Fruit fly (Drosophila melanogaster) whole organism, pupa: ENCODE results near the gene Prps.

ENCODE experiments used
- CG10348 ChIP-seq: fragments of 200-800 bp; sonication (Bioruptor generic); IDR thresholded peaks from 2 replicates; pipeline ENCODE4 v1.3.6; 2022; ENCODE audit warnings: missing biosample characterization, missing genetic modification characterization
- CG13204 ChIP-seq: fragments of 200-800 bp; sonication (Bioruptor generic); optimal IDR thresholded peaks from 2 replicates; lab custom pipeline; 2018; ENCODE audit warnings: missing biosample characterization, mild to moderate bottlenecking, missing genetic modification characterization, moderate library complexity
- CG15710 ChIP-seq: fragments of 200-800 bp; sonication (Bioruptor generic); optimal IDR thresholded peaks from 2 replicates; lab custom pipeline; 2018; ENCODE audit warnings: missing biosample characterization, mild to moderate bottlenecking, missing genetic modification characterization, moderate library complexity
- CG17806 ChIP-seq: fragments of 200-800 bp; sonication (Bioruptor generic); optimal IDR thresholded peaks from 2 replicates; lab custom pipeline; 2018; ENCODE audit warnings: missing biosample characterization, mild to moderate bottlenecking, missing genetic modification characterization, moderate library complexity
- CG34367 ChIP-seq: fragments of 200-800 bp; sonication (Bioruptor generic); optimal IDR thresholded peaks from 2 replicates; lab custom pipeline; 2018; ENCODE audit warnings: missing biosample characterization, mild to moderate bottlenecking, missing genetic modification characterization
- CG8159 ChIP-seq: fragments of 200-800 bp; sonication (Bioruptor generic); optimal IDR thresholded peaks from 3 replicates; lab custom pipeline; 2018; ENCODE audit warnings: missing biosample characterization, mild to moderate bottlenecking, missing genetic modification characterization, moderate library complexity
- CG9948 ChIP-seq: fragments of 200-800 bp; sonication (Bioruptor generic); optimal IDR thresholded peaks from 2 replicates; lab custom pipeline; 2018; ENCODE audit warnings: missing biosample characterization, mild to moderate bottlenecking, missing genetic modification characterization, moderate library complexity
- EcR ChIP-seq: fragments of 200-800 bp; sonication (Bioruptor generic); optimal IDR thresholded peaks from 3 replicates; lab custom pipeline; 2019; ENCODE audit warnings: missing biosample characterization, missing genetic modification characterization, mild to moderate bottlenecking, moderate library complexity, missing genetic modification reagents
- Ets98B ChIP-seq: fragments of 200-800 bp; sonication (Bioruptor generic); IDR thresholded peaks from 2 replicates; pipeline ENCODE4 v1.3.6; 2022; ENCODE audit warnings: missing biosample characterization, missing genetic modification characterization
- Pif1A ChIP-seq: fragments of 200-800 bp; sonication (Bioruptor generic); optimal IDR thresholded peaks from 3 replicates; lab custom pipeline; 2016; ENCODE audit warnings: missing biosample characterization, missing genetic modification characterization
- Snoo ChIP-seq: fragments of 200-800 bp; sonication (Bioruptor generic); optimal IDR thresholded peaks from 3 replicates; lab custom pipeline; 2017; ENCODE audit warnings: missing biosample characterization, mild to moderate bottlenecking, missing genetic modification characterization, inconsistent platforms
- gl ChIP-seq: fragments of 200-800 bp; sonication (Bioruptor generic); optimal IDR thresholded peaks from 2 replicates; lab custom pipeline; 2018; ENCODE audit warnings: missing biosample characterization, mild to moderate bottlenecking, missing genetic modification characterization

The Prps gene

DNA sequence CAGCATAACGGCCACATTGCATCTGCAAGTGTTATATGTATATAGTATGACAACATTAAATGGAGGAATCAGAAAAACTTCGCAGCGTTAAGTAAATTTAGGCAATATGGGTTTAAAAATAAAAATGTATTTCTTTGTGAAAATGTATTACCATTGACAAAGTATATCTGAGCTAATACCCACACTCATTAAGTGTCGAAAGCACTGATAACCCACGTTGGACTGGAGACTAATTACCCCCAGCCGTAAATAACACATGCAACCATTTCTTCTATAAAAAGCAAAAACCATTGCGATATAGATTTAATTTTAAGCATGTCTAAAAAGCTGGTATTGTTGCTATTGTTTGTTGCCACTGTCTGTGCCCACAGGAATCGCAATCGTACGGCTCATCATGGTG, 58.7 kb downstream of the Prps start, which contains the start of gene CG8329:
Gene CG8329, plus strand, starts transcription at position 301 of the 400 bp plus-strand sequence.
- TF ChIP-seq Ets98B (GFP tag; lab: Robert Waterston, UW) (no peak), CG10348 (no peak), CG15710 (tag; lab: Kevin White, UChicago) (no peak), CG13204 (GFP tag; lab: Kevin White, UChicago) (no peak), EcR (no peak), CG34367 (tag; lab: Kevin White, UChicago) (no peak), Snoo (no peak), CG9948 (no peak), CG8159 (no peak), gl (tag; lab: Kevin White, UChicago) (no peak), Pif1A (no peak), CG17806 (tag; lab: Kevin White, UChicago) (no peak)
